Fruit fly (Drosophila melanogaster) whole organism, wandering third instar larva: ENCODE measurements around the gene Tti1.

Experiments used
- Abd-B ChIP-seq: fragments of >200 bp; optimal IDR thresholded peaks from 2 replicates; lab custom pipeline; 2017; ENCODE audit warnings: missing biosample characterization, missing genetic modification characterization
- CG9705 ChIP-seq: fragments of 200-800 bp; sonication (Bioruptor generic); optimal IDR thresholded peaks from 2 replicates; lab custom pipeline; 2018; ENCODE audit warnings: missing biosample characterization, mild to moderate bottlenecking, missing genetic modification characterization
- CrebA ChIP-seq: fragments of 200-800 bp; sonication (Bioruptor generic); optimal IDR thresholded peaks from 2 replicates; lab custom pipeline; 2016; ENCODE audit warnings: missing biosample characterization, mild to moderate bottlenecking, missing genetic modification characterization, borderline replicate concordance
- Dfd ChIP-seq: fragments of >200 bp; optimal IDR thresholded peaks from 2 replicates; lab custom pipeline; 2017; ENCODE audit warnings: missing biosample characterization, missing genetic modification characterization
- Dif ChIP-seq: fragments of 200-275, 200-300 bp; sonication (Bioruptor generic); optimal IDR thresholded peaks from 2 replicates; lab custom pipeline; 2018; ENCODE audit warnings: missing biosample characterization, missing genetic modification characterization; ENCODE audit not compliant: partially characterized antibody
- GATAd ChIP-seq: sonication (Bioruptor generic); optimal IDR thresholded peaks from 2 replicates; lab custom pipeline; 2016; ENCODE audit warnings: missing biosample characterization, missing genetic modification characterization
- HLH106 ChIP-seq: fragments of 200-800 bp; optimal IDR thresholded peaks from 3 replicates; lab custom pipeline; 2019; ENCODE audit warnings: missing biosample characterization, mild to moderate bottlenecking, missing genetic modification characterization, moderate library complexity
- Hnf4 ChIP-seq: fragments of 200-800 bp; sonication (Bioruptor generic); optimal IDR thresholded peaks from 2 replicates; lab custom pipeline; 2016; ENCODE audit warnings: missing biosample characterization, mild to moderate bottlenecking, missing genetic modification characterization
- Hr83 ChIP-seq: fragments of 200-300 bp; sonication (Bioruptor generic); optimal IDR thresholded peaks from 2 replicates; lab custom pipeline; 2016; ENCODE audit warnings: missing biosample characterization, mild to moderate bottlenecking, missing genetic modification characterization, moderate library complexity; ENCODE audit not compliant: poor library complexity, severe bottlenecking
- Jra ChIP-seq: sonication (Bioruptor generic); optimal IDR thresholded peaks from 2 replicates; lab custom pipeline; 2016; ENCODE audit warnings: missing biosample characterization, missing genetic modification characterization
- Mio ChIP-seq: sonication (Bioruptor generic); optimal IDR thresholded peaks from 2 replicates; lab custom pipeline; 2016; ENCODE audit warnings: missing biosample characterization, missing genetic modification characterization
- Myc ChIP-seq: fragments of >200 bp; optimal IDR thresholded peaks from 2 replicates; lab custom pipeline; 2017
- N ChIP-seq: fragments of >200 bp; optimal IDR thresholded peaks from 2 replicates; lab custom pipeline; 2018; ENCODE audit warnings: missing biosample characterization, missing external identifiers, missing genetic modification characterization
- OdsH ChIP-seq: fragments of 200-800 bp; sonication (Bioruptor generic); optimal IDR thresholded peaks from 2 replicates; lab custom pipeline; 2016; ENCODE audit warnings: missing biosample characterization, mild to moderate bottlenecking, missing genetic modification characterization
- Rel ChIP-seq, 2 experiments: fragments of 200-800 bp; sonication (Bioruptor generic) in 1 of 2; optimal IDR thresholded peaks; 2 replicates in 1 of 2; 3 replicates in 1 of 2; lab custom pipeline; 2016 to 2019; ENCODE audit warnings: mild to moderate bottlenecking in 2 of 2, missing biosample characterization in 2 of 2, missing genetic modification characterization in 2 of 2, moderate library complexity in 1 of 2
- Vsx2 ChIP-seq: fragments of 200-300, 225-300 bp; sonication (Bioruptor generic); optimal IDR thresholded peaks from 2 replicates; lab custom pipeline; 2018; ENCODE audit warnings: missing biosample characterization, missing genetic modification characterization; ENCODE audit not compliant: partially characterized antibody
- brk ChIP-seq: fragments of 200-800 bp; sonication (Bioruptor generic); optimal IDR thresholded peaks from 2 replicates; lab custom pipeline; 2016; ENCODE audit warnings: missing biosample characterization, mild to moderate bottlenecking, missing genetic modification characterization
- dmrt93B ChIP-seq: fragments of 200-800 bp; sonication (Bioruptor generic); optimal IDR thresholded peaks from 2 replicates; lab custom pipeline; 2018; ENCODE audit warnings: missing biosample characterization, mild to moderate bottlenecking, missing genetic modification characterization
- dsf ChIP-seq: sonication (Bioruptor generic); optimal IDR thresholded peaks from 2 replicates; lab custom pipeline; 2016; ENCODE audit warnings: missing biosample characterization, missing genetic modification characterization, borderline replicate concordance
- ey ChIP-seq: fragments of 200-800 bp; sonication (Bioruptor generic); optimal IDR thresholded peaks from 2 replicates; lab custom pipeline; 2016; ENCODE audit warnings: missing biosample characterization, missing genetic modification characterization
- foxo ChIP-seq, 2 experiments: fragments of 200-800 bp; sonication (Bioruptor generic); optimal IDR thresholded peaks; 2 replicates in 1 of 2; 3 replicates in 1 of 2; lab custom pipeline; 2016 to 2017; ENCODE audit warnings: missing biosample characterization in 2 of 2, missing genetic modification characterization in 2 of 2
- h ChIP-seq: fragments of 200-800 bp; sonication (Bioruptor generic); optimal IDR thresholded peaks from 3 replicates; lab custom pipeline; 2016; ENCODE audit warnings: missing biosample characterization, mild to moderate bottlenecking, missing genetic modification characterization
- jim ChIP-seq: fragments of 175-275, 200-325 bp; sonication (Bioruptor generic); optimal IDR thresholded peaks from 2 replicates; lab custom pipeline; 2016; ENCODE audit warnings: missing biosample characterization, mild to moderate bottlenecking, missing genetic modification characterization
- lola ChIP-seq: fragments of >200 bp; optimal IDR thresholded peaks from 2 replicates; lab custom pipeline; 2017; ENCODE audit warnings: missing biosample characterization, missing genetic modification characterization
- pan ChIP-seq: fragments of >200 bp; optimal IDR thresholded peaks from 2 replicates; lab custom pipeline; 2017
- sage ChIP-seq: fragments of 200-800 bp; sonication (Bioruptor generic); optimal IDR thresholded peaks from 2 replicates; lab custom pipeline; 2016; ENCODE audit warnings: missing biosample characterization, mild to moderate bottlenecking, missing genetic modification characterization
- sv ChIP-seq: fragments of 200-800 bp; sonication (Bioruptor generic); optimal IDR thresholded peaks from 3 replicates; lab custom pipeline; 2016; ENCODE audit warnings: missing biosample characterization, missing genetic modification characterization
- usp ChIP-seq: fragments of >200 bp; optimal IDR thresholded peaks from 2 replicates; lab custom pipeline; 2017; ENCODE audit warnings: missing biosample characterization, missing genetic modification characterization
- woc ChIP-seq: sonication (Bioruptor generic); optimal IDR thresholded peaks from 2 replicates; lab custom pipeline; 2016; ENCODE audit warnings: missing biosample characterization, mild to moderate bottlenecking, missing genetic modification characterization

Gene Tti1

dm6 chr3R:9739793-9740192 lies 14.7 kb downstream of the Tti1 start, which contains the start of gene side-VII:
side-VII (minus strand) TSS chr3R:9739979.
- TF ChIP-seq usp (GFP tag; lab: Kevin White, UChicago) (no peak), Vsx2 (no peak), CG9705 (no peak), Jra (GFP tag; lab: Kevin White, UChicago) (no peak), h (GFP tag; lab: Kevin White, UChicago) (no peak), HLH106 (tag; lab: Kevin White, UChicago) (no peak), sage (GFP tag; lab: Kevin White, UChicago) (no peak), N (no peak), lola (GFP tag; lab: Kevin White, UChicago) (no peak), brk (no peak), Hnf4 (GFP tag; lab: Kevin White, UChicago) (no peak), dmrt93B (GFP tag; lab: Kevin White, UChicago) (no peak), Abd-B (GFP tag; lab: Kevin White, UChicago) (no peak), Dfd (GFP tag; lab: Kevin White, UChicago) (no peak)

- TF ChIP-seq Dfd (GFP tag; lab: Kevin White, UChicago): no peak
- TF ChIP-seq, all 38 proteins: peak for 0
Observed at dm6 chr3R:9735151-9735550, 19.3 kb downstream of the Tti1 start.

dm6 chr3R:9733150-9733549 lies 21.3 kb downstream of the Tti1 start, which contains the start of gene alphaTub85E:
alphaTub85E (minus strand) TSS chr3R:9733250.
- TF ChIP-seq usp (GFP tag; lab: Kevin White, UChicago) (no peak), GATAd (GFP tag; lab: Kevin White, UChicago) (no peak), dsf (GFP tag; lab: Kevin White, UChicago) (no peak), ey (GFP tag; lab: Kevin White, UChicago) (no peak), woc (GFP tag; lab: Kevin White, UChicago) (no peak), sage (GFP tag; lab: Kevin White, UChicago) (no peak), Myc (lab: Kevin White, UChicago) (no peak)

- peak; percentile 59 for TF ChIP-seq Dif (GFP tag; lab: Kevin White, UChicago)
- TF ChIP-seq brk: no peak
- TF ChIP-seq Vsx2: peak; percentile 94
- no peak for TF ChIP-seq dsf (GFP tag; lab: Kevin White, UChicago)
Observed at dm6 chr3R:9730784-9731183, 23.7 kb downstream of the Tti1 start, which contains the start of gene FoxP. FoxP (minus strand) TSS chr3R:9730872.

dm6 chr3R:9725121-9725956 lies 29.1 kb downstream of the Tti1 start, which contains the start of gene hyd:
hyd (minus strand) TSS chr3R:9725615.
- peak; percentile 78 for TF ChIP-seq N
- no peak for TF ChIP-seq Hr83 (GFP tag; lab: Kevin White, UChicago)
- TF ChIP-seq, all 38 proteins: peak for 1

- TF ChIP-seq Rel (GFP tag; optimal IDR thresholded peaks at IDR 0.05; lab: Kevin White, UChicago): no peak
- peak; percentile 93 for TF ChIP-seq Rel (tag; optimal IDR thresholded peaks at IDR 0.05; lab: Kevin White, UChicago)
- TF ChIP-seq Dif (GFP tag; lab: Kevin White, UChicago): no peak
- no peak for TF ChIP-seq pan (lab: Kevin White, UChicago)
- peak; percentile 71 for TF ChIP-seq Hr83 (GFP tag; lab: Kevin White, UChicago)
- TF ChIP-seq sv (GFP tag; lab: Kevin White, UChicago): peak; percentile 37
- TF ChIP-seq CG9705: peak; percentile 33
- TF ChIP-seq Vsx2: peak; percentile 100
- peak; percentile 50 for TF ChIP-seq OdsH (GFP tag; lab: Kevin White, UChicago)
- no peak for TF ChIP-seq Jra (GFP tag; lab: Kevin White, UChicago)
- TF ChIP-seq, all 38 proteins: peak for 6
Observed at dm6 chr3R:9710886-9711285, 43.6 kb downstream of the Tti1 start, which contains the start of the genes trbd and dmt. trbd (minus strand) TSS chr3R:9711037. dmt (plus strand) TSS chr3R:9711142.

- TF ChIP-seq dmrt93B (GFP tag; lab: Kevin White, UChicago) (no peak), N (no peak), jim (GFP tag; lab: Kevin White, UChicago) (no peak), Hnf4 (GFP tag; lab: Kevin White, UChicago) (no peak), usp (GFP tag; lab: Kevin White, UChicago) (no peak), dsf (GFP tag; lab: Kevin White, UChicago) (no peak), Mio (GFP tag; lab: Kevin White, UChicago) (no peak), sv (GFP tag; lab: Kevin White, UChicago) (no peak), CrebA (GFP tag; lab: Kevin White, UChicago) (no peak), foxo (GFP tag; optimal IDR thresholded peaks at IDR 0.05; lab: Kevin White, UChicago) (no peak), sage (GFP tag; lab: Kevin White, UChicago) (no peak), CG9705 (no peak), woc (GFP tag; lab: Kevin White, UChicago) (no peak), Vsx2 (no peak), Jra (GFP tag; lab: Kevin White, UChicago) (no peak), OdsH (GFP tag; lab: Kevin White, UChicago) (no peak), lola (GFP tag; lab: Kevin White, UChicago) (no peak)
- TF ChIP-seq, all 38 proteins: peak for 0
Observed at dm6 chr3R:9710228-9710627, 44.3 kb downstream of the Tti1 start.
